Fruit fly (Drosophila melanogaster) whole organism, embryonic: ENCODE measurements around the gene CG9970.

Experiments
- Blimp-1 ChIP-seq: fragments of 200-800 bp; sonication (Bioruptor generic); optimal IDR thresholded peaks from 3 replicates; lab custom pipeline; 2018; ENCODE audit warnings: missing biosample characterization, missing genetic modification characterization, mild to moderate bottlenecking, moderate library complexity, missing genetic modification reagents
- CG17359 ChIP-seq: fragments of 200-800 bp; sonication (Bioruptor generic); optimal IDR thresholded peaks from 3 replicates; lab custom pipeline; 2018; ENCODE audit warnings: missing biosample characterization, mild to moderate bottlenecking, missing genetic modification characterization, moderate library complexity
- insv ChIP-seq, 2 experiments: fragments of 200-800 bp; sonication (Bioruptor generic); optimal IDR thresholded peaks; 3 replicates each; lab custom pipeline; 2016 to 2018; ENCODE audit warnings: missing biosample characterization in 2 of 2, missing genetic modification characterization in 2 of 2
- kni ChIP-seq: fragments of 200-800 bp; sonication (Bioruptor generic); optimal IDR thresholded peaks from 3 replicates; lab custom pipeline; 2017; ENCODE audit warnings: mild to moderate bottlenecking, missing biosample characterization, missing genetic modification reagents, missing genetic modification characterization
- pzg ChIP-seq: fragments of 200-800 bp; sonication (Bioruptor generic); optimal IDR thresholded peaks from 3 replicates; lab custom pipeline; 2018; ENCODE audit warnings: missing biosample characterization, mild to moderate bottlenecking, missing genetic modification characterization, moderate library complexity

DNA sequence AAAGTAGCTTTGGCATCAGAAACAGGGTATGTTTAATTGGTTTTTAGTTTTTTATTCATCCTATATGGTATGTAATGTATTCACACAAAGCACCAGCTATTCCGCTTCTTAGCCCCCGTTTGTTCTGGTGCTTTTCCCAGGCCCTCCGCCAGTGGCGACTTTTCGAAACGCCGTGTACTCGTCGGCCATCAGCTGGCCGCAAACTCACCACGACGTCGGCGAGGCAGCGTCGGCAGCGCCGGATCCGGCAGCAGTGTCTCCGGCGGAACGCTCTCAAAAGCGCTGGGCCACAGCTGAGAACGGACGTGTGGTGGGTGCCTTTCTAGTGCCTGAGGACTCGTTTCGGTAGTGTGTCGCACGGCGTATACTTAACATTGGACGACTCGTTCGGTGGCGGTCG lies 21.7 kb downstream of the CG9970 start, which contains the start of gene Shab:
- TF ChIP-seq kni (GFP tag; lab: Kevin White, UChicago) (no peak), CG17359 (peak; percentile 19), Blimp-1 (GFP tag; lab: Kevin White, UChicago) (no peak), pzg (GFP tag; lab: Kevin White, UChicago) (no peak), insv (GFP tag; optimal IDR thresholded peaks at IDR 0.05; lab: Kevin White, UChicago) (no peak)
